Fruit fly (Drosophila melanogaster): ENCODE measurements around the gene CG4678.

CG4678 gene

dm6 chrX:16651098-16651497 lies 44.8 kb upstream of the CG4678 start, which contains the start of the genes CG32573 and CG42512 (continued):
- TF ChIP-seq GATAe (GFP tag; conservative IDR thresholded peaks at IDR 0.05) (no peak), croc (GFP tag; conservative IDR thresholded peaks at IDR 0.05) (no peak), CG13424 (tag; optimal IDR thresholded peaks at IDR 0.05) (no peak), insv (GFP tag; optimal IDR thresholded peaks at IDR 0.05) (peak in 1 of 2 experiments; percentile 71), CG13123 (GFP tag; optimal IDR thresholded peaks at IDR 0.05) (no peak), CG15514 (GFP tag; optimal IDR thresholded peaks at IDR 0.05) (peak; percentile 61), Aef1 (GFP tag; IDR thresholded peaks at IDR 0.05) (no peak), ro (GFP tag; IDR thresholded peaks at IDR 0.05) (no peak), CG9727 (GFP tag; optimal IDR thresholded peaks at IDR 0.05) (no peak), bsh (GFP tag; optimal IDR thresholded peaks at IDR 0.05) (no peak), z (GFP tag; IDR thresholded peaks at IDR 0.05) (no peak), CG7928 (GFP tag; optimal IDR thresholded peaks at IDR 0.05) (no peak), sisA (GFP tag; IDR thresholded peaks at IDR 0.05) (no peak), Usf (GFP tag; optimal IDR thresholded peaks at IDR 0.05) (no peak), kah (GFP tag; optimal IDR thresholded peaks at IDR 0.05) (no peak), Poxn (GFP tag; IDR thresholded peaks at IDR 0.05) (no peak), CG7963 (GFP tag; IDR thresholded peaks at IDR 0.05; ENCODE audit: partially characterized antibody) (peak; percentile 69), CG15073 (GFP tag; optimal IDR thresholded peaks at IDR 0.05) (no peak), Hr51 (GFP tag; optimal IDR thresholded peaks at IDR 0.05) (no peak), dmrt11E (tag; optimal IDR thresholded peaks at IDR 0.05) (no peak), CG13296 (GFP tag; optimal IDR thresholded peaks at IDR 0.05) (no peak), CG17361 (GFP tag; IDR thresholded peaks at IDR 0.05) (no peak), pnt (GFP tag; optimal IDR thresholded peaks at IDR 0.05) (no peak), CG8765 (GFP tag; IDR thresholded peaks at IDR 0.05) (no peak), CG11723 (GFP tag; optimal IDR thresholded peaks at IDR 0.05) (no peak), CG12236 (GFP tag; optimal IDR thresholded peaks at IDR 0.05) (no peak), Kr (GFP tag; optimal IDR thresholded peaks at IDR 0.05) (no peak), CG3065 (GFP tag; optimal IDR thresholded peaks at IDR 0.05) (no peak), gce (GFP tag; IDR thresholded peaks at IDR 0.05) (no peak), sd (tag; optimal IDR thresholded peaks at IDR 0.05) (peak; percentile 17), Mad (GFP tag; optimal IDR thresholded peaks at IDR 0.05) (no peak), bcd (GFP tag; optimal IDR thresholded peaks at IDR 0.05) (no peak), Gsc (GFP tag; IDR thresholded peaks at IDR 0.05) (no peak), bab2 (GFP tag; optimal IDR thresholded peaks at IDR 0.05) (no peak), HHEX (GFP tag; optimal IDR thresholded peaks at IDR 0.05) (no peak), pum (GFP tag; optimal IDR thresholded peaks at IDR 0.05) (no peak), CG12942 (GFP tag; optimal IDR thresholded peaks at IDR 0.05) (no peak), CG12155 (GFP tag; optimal IDR thresholded peaks at IDR 0.05) (no peak), tll (GFP tag; optimal IDR thresholded peaks at IDR 0.05) (no peak), TFAM (GFP tag; optimal IDR thresholded peaks at IDR 0.05) (no peak), CG12769 (tag; optimal IDR thresholded peaks at IDR 0.05) (no peak), abd-A (tag; optimal IDR thresholded peaks at IDR 0.05) (no peak), CG34224 (GFP tag; IDR thresholded peaks at IDR 0.05; ENCODE audit: partially characterized antibody) (peak; percentile 79), E2f2 (GFP tag; IDR thresholded peaks at IDR 0.05) (peak; percentile 96), wek (GFP tag; optimal IDR thresholded peaks at IDR 0.05) (no peak), cwo (GFP tag; optimal IDR thresholded peaks at IDR 0.05) (no peak), Xbp1 (GFP tag; optimal IDR thresholded peaks at IDR 0.05) (no peak), shn (GFP tag; optimal IDR thresholded peaks at IDR 0.05) (no peak), Ets65A (GFP tag) (peak; percentile 62), MTF-1 (GFP tag; optimal IDR thresholded peaks at IDR 0.05; ENCODE audit: borderline replicate concordance) (no peak), emc (GFP tag; optimal IDR thresholded peaks at IDR 0.05) (no peak)
